Fruit fly (Drosophila melanogaster) whole organism, wandering third instar larva: ENCODE measurements around the gene Ack.

Experiments
- CG9705 ChIP-seq: fragments of 200-800 bp; sonication (Bioruptor generic); optimal IDR thresholded peaks from 2 replicates; lab custom pipeline; 2018; ENCODE audit warnings: missing biosample characterization, mild to moderate bottlenecking, missing genetic modification characterization
- Hr78 ChIP-seq: fragments of >200 bp; optimal IDR thresholded peaks from 2 replicates; lab custom pipeline; 2017; ENCODE audit warnings: missing biosample characterization, missing genetic modification characterization
- Sp1 ChIP-seq: fragments of 200-800 bp; sonication (Bioruptor generic); optimal IDR thresholded peaks from 3 replicates; lab custom pipeline; 2019; ENCODE audit warnings: missing biosample characterization, mild to moderate bottlenecking, missing genetic modification characterization, moderate library complexity
- br ChIP-seq: fragments of 200-800 bp; sonication (Bioruptor generic); optimal IDR thresholded peaks from 2 replicates; lab custom pipeline; 2016; ENCODE audit warnings: missing biosample characterization, missing genetic modification characterization
- h ChIP-seq: fragments of 200-800 bp; sonication (Bioruptor generic); optimal IDR thresholded peaks from 3 replicates; lab custom pipeline; 2016; ENCODE audit warnings: missing biosample characterization, mild to moderate bottlenecking, missing genetic modification characterization
- pan ChIP-seq: fragments of >200 bp; optimal IDR thresholded peaks from 2 replicates; lab custom pipeline; 2017
- psq ChIP-seq: fragments of 200-800 bp; sonication (Bioruptor generic); optimal IDR thresholded peaks from 3 replicates; lab custom pipeline; 2017; ENCODE audit warnings: missing biosample characterization, mild to moderate bottlenecking, missing genetic modification characterization, moderate library complexity
- tai ChIP-seq: sonication (Bioruptor generic); optimal IDR thresholded peaks from 2 replicates; lab custom pipeline; 2016; ENCODE audit warnings: missing biosample characterization, missing genetic modification characterization

DNA sequence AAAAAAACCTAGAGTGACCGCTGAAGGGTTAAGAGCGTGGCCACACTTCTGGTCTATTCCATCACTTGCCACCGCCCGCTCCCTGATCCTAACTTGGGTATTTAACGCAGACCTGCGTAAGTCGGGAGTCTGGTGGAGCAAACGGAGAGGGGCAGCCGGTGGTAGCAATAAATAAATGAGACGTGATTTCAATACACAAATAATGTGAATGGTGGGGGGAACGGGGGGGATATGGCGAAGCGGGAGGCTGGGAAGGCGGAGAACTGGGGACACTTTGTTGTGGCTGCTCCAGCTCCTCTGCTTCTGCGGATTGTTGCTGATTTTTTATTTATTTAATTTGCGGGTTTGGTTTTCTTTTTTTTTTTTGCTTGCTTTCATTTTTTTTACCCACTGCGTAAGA lies 49.9 kb downstream of the Ack start:
- TF ChIP-seq CG9705 (GFP tag; lab: Kevin White, UChicago) (no peak), br (GFP tag; lab: Kevin White, UChicago) (no peak), h (GFP tag; lab: Kevin White, UChicago) (no peak), tai (no peak), Hr78 (GFP tag; lab: Kevin White, UChicago) (no peak), psq (GFP tag; lab: Kevin White, UChicago) (no peak), pan (no peak), Sp1 (GFP tag; lab: Kevin White, UChicago) (no peak)
